Worm (Caenorhabditis elegans) whole organism, late embryonic: ENCODE measurements around the gene elpc-4.

Experiments used
- ama-1 ChIP-seq: fragments of 150-350 bp; optimal IDR thresholded peaks from 2 replicates; lab custom pipeline; 2014
- dmd-4 ChIP-seq: sonication (generic microtip); optimal IDR thresholded peaks from 2 replicates; lab custom pipeline; 2016; ENCODE audit warnings: borderline replicate concordance, missing genetic modification characterization, missing compliant biosample characterization
- eyg-1 ChIP-seq: sonication (generic microtip); optimal IDR thresholded peaks from 2 replicates; lab custom pipeline; 2016; ENCODE audit warnings: missing genotype, missing genetic modification characterization, missing compliant biosample characterization
- fkh-10 ChIP-seq: fragments of 150-350 bp; optimal IDR thresholded peaks from 2 replicates; lab custom pipeline; 2014; ENCODE audit warnings: missing biosample characterization, missing genetic modification reagents, missing genetic modification characterization
- nhr-11 ChIP-seq: fragments of 150-350 bp; optimal IDR thresholded peaks from 2 replicates; lab custom pipeline; 2014; ENCODE audit warnings: missing biosample characterization, missing genetic modification characterization
- pha-4 ChIP-seq: fragments of 150-350 bp; optimal IDR thresholded peaks from 2 replicates; lab custom pipeline; 2018; ENCODE audit warnings: missing biosample characterization, missing genetic modification reagents, missing genetic modification characterization
- syd-9 ChIP-seq: sonication (generic microtip); optimal IDR thresholded peaks from 2 replicates; lab custom pipeline; 2016; ENCODE audit warnings: mild to moderate bottlenecking, missing genetic modification characterization, moderate library complexity, missing compliant biosample characterization
- unc-86 ChIP-seq: sonication (generic microtip); optimal IDR thresholded peaks from 2 replicates; lab custom pipeline; 2016; ENCODE audit warnings: missing genetic modification characterization, missing compliant biosample characterization

DNA sequence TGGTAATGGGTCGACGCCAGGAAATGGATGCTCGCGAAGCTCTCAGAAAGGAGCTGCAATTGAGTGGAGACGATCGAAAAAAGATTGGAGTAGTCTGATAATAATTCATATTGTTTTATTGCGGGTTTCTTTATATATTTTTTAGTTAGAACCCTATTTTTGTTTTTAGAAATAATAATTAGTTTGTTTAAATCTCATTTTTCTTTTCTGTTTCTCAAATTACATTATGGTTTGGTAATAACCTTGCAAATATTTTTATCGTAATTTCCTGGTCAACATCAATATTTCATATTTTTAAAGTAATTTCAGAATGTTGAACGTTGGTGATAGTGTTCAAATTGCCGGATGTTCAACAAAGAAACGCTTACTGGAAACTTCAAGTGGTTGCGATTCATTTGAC, at the start of gene elpc-4:
- TF ChIP-seq pha-4 (no peak), syd-9 (tag; lab: Kevin White, UChicago) (no peak), eyg-1 (tag; lab: Kevin White, UChicago) (no peak), nhr-11 (tag; lab: Kevin White, UChicago) (no peak), fkh-10 (GFP tag; lab: Kevin White, UChicago) (no peak), unc-86 (tag; lab: Kevin White, UChicago) (no peak), ama-1 (lab: Kevin White, UChicago) (no peak), dmd-4 (tag; lab: Kevin White, UChicago) (no peak)
